Fruit fly (Drosophila melanogaster): ENCODE data around the gene CG12605.

The CG12605 gene

dm6 chr3L:3925487-3925886 lies 39.1 kb downstream of the CG12605 start (continued):
- TF ChIP-seq Sox102F (GFP tag; optimal IDR thresholded peaks at IDR 0.05) (no peak), Pdp1 (GFP tag; optimal IDR thresholded peaks at IDR 0.05) (no peak), Ptx1 (GFP tag; IDR thresholded peaks at IDR 0.05) (no peak), CG12104 (GFP tag; optimal IDR thresholded peaks at IDR 0.05) (no peak), CG7963 (GFP tag; IDR thresholded peaks at IDR 0.05; ENCODE audit: partially characterized antibody) (no peak), cwo (GFP tag; optimal IDR thresholded peaks at IDR 0.05) (peak; percentile 71), Poxn (GFP tag; IDR thresholded peaks at IDR 0.05) (no peak), CG8089 (GFP tag; optimal IDR thresholded peaks at IDR 0.05) (no peak), corto (GFP tag; optimal IDR thresholded peaks at IDR 0.05) (no peak), Oaz (GFP tag; IDR thresholded peaks at IDR 0.05) (no peak), CG13894 (tag; optimal IDR thresholded peaks at IDR 0.05) (peak; percentile 77), CG2202 (tag; optimal IDR thresholded peaks at IDR 0.05) (no peak), abd-A (tag; optimal IDR thresholded peaks at IDR 0.05) (peak; percentile 29), unc-4 (GFP tag; IDR thresholded peaks at IDR 0.05; ENCODE audit: partially characterized antibody) (no peak), CG6683 (GFP tag; optimal IDR thresholded peaks at IDR 0.05) (no peak), CG9215 (GFP tag; IDR thresholded peaks at IDR 0.05) (no peak), stc (GFP tag; IDR thresholded peaks at IDR 0.05) (no peak), Awh (GFP tag; IDR thresholded peaks at IDR 0.05) (no peak), CG11723 (GFP tag; optimal IDR thresholded peaks at IDR 0.05) (no peak), CG4820 (GFP tag; optimal IDR thresholded peaks at IDR 0.05) (no peak), CG10959 (GFP tag; IDR thresholded peaks at IDR 0.05) (no peak), sima (GFP tag; optimal IDR thresholded peaks at IDR 0.05) (no peak), her (GFP tag; optimal IDR thresholded peaks at IDR 0.05) (no peak), Fer1 (GFP tag; optimal IDR thresholded peaks at IDR 0.05) (peak; percentile 8), CG12769 (tag; optimal IDR thresholded peaks at IDR 0.05) (no peak), pho (GFP tag; optimal IDR thresholded peaks at IDR 0.05) (no peak), CG3065 (GFP tag; optimal IDR thresholded peaks at IDR 0.05) (no peak), CG8290 (GFP tag; optimal IDR thresholded peaks at IDR 0.05) (no peak), CG8290 (tag; optimal IDR thresholded peaks at IDR 0.05) (peak in 1 of 2 experiments; percentile 45), CG15073 (GFP tag; optimal IDR thresholded peaks at IDR 0.05) (no peak), BEAF-32 (GFP tag; optimal IDR thresholded peaks at IDR 0.05) (no peak), CG31388 (GFP tag; optimal IDR thresholded peaks at IDR 0.05) (no peak), CG10209 (GFP tag; optimal IDR thresholded peaks at IDR 0.05) (no peak), cas (GFP tag; IDR thresholded peaks at IDR 0.05) (no peak), fd3F (GFP tag; optimal IDR thresholded peaks at IDR 0.05) (no peak), CG32532 (GFP tag; IDR thresholded peaks at IDR 0.05) (no peak), CG7928 (GFP tag; optimal IDR thresholded peaks at IDR 0.05) (no peak), Hsf (GFP tag; optimal IDR thresholded peaks at IDR 0.05) (no peak), NC2β (GFP tag; optimal IDR thresholded peaks at IDR 0.05) (no peak), CG15011 (GFP tag; optimal IDR thresholded peaks at IDR 0.05) (no peak), CG17568 (GFP tag; optimal IDR thresholded peaks at IDR 0.05) (no peak), knrl (GFP tag; IDR thresholded peaks at IDR 0.05; ENCODE audit: partially characterized antibody) (no peak), CG18619 (GFP tag; optimal IDR thresholded peaks at IDR 0.05) (no peak), CG8765 (GFP tag; IDR thresholded peaks at IDR 0.05) (no peak), CG15514 (GFP tag; optimal IDR thresholded peaks at IDR 0.05) (no peak), mirr (GFP tag; optimal IDR thresholded peaks at IDR 0.05) (peak; percentile 2), ftz-f1 (GFP tag; optimal IDR thresholded peaks at IDR 0.05) (no peak), gcm2 (GFP tag; optimal IDR thresholded peaks at IDR 0.05) (no peak), bab2 (GFP tag; optimal IDR thresholded peaks at IDR 0.05) (no peak), sob (GFP tag; IDR thresholded peaks at IDR 0.05) (0 out of 2 replicates have a peak, but pooled peaks have one; percentile 9), CG9609 (GFP tag; optimal IDR thresholded peaks at IDR 0.05) (no peak), CG9932 (GFP tag; IDR thresholded peaks at IDR 0.05) (no peak)
